Worm (Caenorhabditis elegans) whole organism, L4/young adult: ENCODE measurements around the gene C50E3.6.

Source experiments
- W03F9.2 ChIP-seq: fragments of 150-350 bp; optimal IDR thresholded peaks from 2 replicates; lab custom pipeline; 2014; ENCODE audit warnings: missing biosample characterization, missing genetic modification characterization
- dao-5 ChIP-seq: sonication (generic microtip); optimal IDR thresholded peaks from 2 replicates; lab custom pipeline; 2016; ENCODE audit warnings: missing genotype, missing genetic modification characterization, moderate library complexity, missing compliant biosample characterization
- him-1 ChIP-seq: sonication (generic microtip); optimal IDR thresholded peaks from 2 replicates; lab custom pipeline; 2016; ENCODE audit warnings: missing genotype, missing genetic modification reagents, missing genetic modification characterization, missing compliant biosample characterization

Gene C50E3.6

ce11 chrV:7553873-7554362 is 36.4 kb downstream of the C50E3.6 start, which contains the start of gene ttr-10:
Gene ttr-10, minus strand, starts transcription at chrV:7553923.
- TF ChIP-seq dao-5, result no peak
- TF ChIP-seq him-1 (tag; lab: Kevin White, UChicago), result no peak
- TF ChIP-seq W03F9.2 (tag; lab: Kevin White, UChicago), result no peak

- TF ChIP-seq him-1 (tag; lab: Kevin White, UChicago) (no peak), dao-5 (no peak), W03F9.2 (tag; lab: Kevin White, UChicago) (no peak)
Measured at ce11 chrV:7551821-7552220, 38.5 kb downstream of the C50E3.6 start, which contains the start of gene F19F10.3. Gene F19F10.3, plus strand, starts transcription at chrV:7552121.

- no peak for TF ChIP-seq W03F9.2 (tag; lab: Kevin White, UChicago)
- TF ChIP-seq dao-5, result no peak
- no peak for TF ChIP-seq him-1 (tag; lab: Kevin White, UChicago)
Measured at ce11 chrV:7548017-7548416, 42.3 kb downstream of the C50E3.6 start.

- TF ChIP-seq him-1 (tag; lab: Kevin White, UChicago) (no peak), dao-5 (no peak), W03F9.2 (tag; lab: Kevin White, UChicago) (no peak)
Measured at ce11 chrV:7547479-7547878, 42.9 kb downstream of the C50E3.6 start, which contains the start of gene ftn-1. Gene ftn-1, minus strand, starts transcription at chrV:7547579.

ce11 chrV:7545187-7545586 is 45.2 kb downstream of the C50E3.6 start, which contains the start of the genes C54F6.19 and nhx-3:
Gene C54F6.19, plus strand, starts transcription at chrV:7545487.
Gene nhx-3, minus strand, starts transcription at chrV:7545523.
- no peak for TF ChIP-seq W03F9.2 (tag; lab: Kevin White, UChicago)

ce11 chrV:7543728-7544127 is 46.6 kb downstream of the C50E3.6 start:
- TF ChIP-seq dao-5, result no peak
- TF ChIP-seq W03F9.2 (tag; lab: Kevin White, UChicago), result no peak
- no peak for TF ChIP-seq him-1 (tag; lab: Kevin White, UChicago)

- no peak for TF ChIP-seq him-1 (tag; lab: Kevin White, UChicago)
- no peak for TF ChIP-seq W03F9.2 (tag; lab: Kevin White, UChicago)
- TF ChIP-seq dao-5, result no peak
Measured at ce11 chrV:7539015-7539414, 51.3 kb downstream of the C50E3.6 start, which contains the start of gene srh-268. Gene srh-268, plus strand, starts transcription at chrV:7539315.
